Fruit fly (Drosophila melanogaster) whole organism, pupa: ENCODE data around the gene nau.

Source experiments
- CG10348 ChIP-seq: fragments of 200-800 bp; sonication (Bioruptor generic); IDR thresholded peaks from 2 replicates; pipeline ENCODE4 v1.3.6; 2022; ENCODE audit warnings: missing biosample characterization, missing genetic modification characterization
- CG12605 ChIP-seq: fragments of 200-800 bp; sonication (Bioruptor generic); IDR thresholded peaks from 2 replicates; pipeline ENCODE4 v1.3.6; 2022; ENCODE audit warnings: missing biosample characterization, missing genetic modification characterization
- CG13204 ChIP-seq: fragments of 200-800 bp; sonication (Bioruptor generic); optimal IDR thresholded peaks from 2 replicates; lab custom pipeline; 2018; ENCODE audit warnings: missing biosample characterization, mild to moderate bottlenecking, missing genetic modification characterization, moderate library complexity
- CG14655 ChIP-seq: fragments of 200-800 bp; sonication (Bioruptor generic); optimal IDR thresholded peaks from 3 replicates; lab custom pipeline; 2017; ENCODE audit warnings: mild to moderate bottlenecking, missing biosample characterization, missing genetic modification reagents, missing genetic modification characterization
- CG15710 ChIP-seq: fragments of 200-800 bp; sonication (Bioruptor generic); optimal IDR thresholded peaks from 2 replicates; lab custom pipeline; 2018; ENCODE audit warnings: missing biosample characterization, mild to moderate bottlenecking, missing genetic modification characterization, moderate library complexity
- CG17806 ChIP-seq: fragments of 200-800 bp; sonication (Bioruptor generic); optimal IDR thresholded peaks from 2 replicates; lab custom pipeline; 2018; ENCODE audit warnings: missing biosample characterization, mild to moderate bottlenecking, missing genetic modification characterization, moderate library complexity
- CG32121 ChIP-seq: fragments of 200-800 bp; sonication (Bioruptor generic); IDR thresholded peaks from 2 replicates; pipeline ENCODE4 v1.3.6; 2022; ENCODE audit warnings: missing biosample characterization, missing genetic modification characterization
- CG34367 ChIP-seq: fragments of 200-800 bp; sonication (Bioruptor generic); optimal IDR thresholded peaks from 2 replicates; lab custom pipeline; 2018; ENCODE audit warnings: missing biosample characterization, mild to moderate bottlenecking, missing genetic modification characterization
- CG4496 ChIP-seq: fragments of 200-800 bp; sonication (Bioruptor generic); IDR thresholded peaks from 3 replicates; pipeline ENCODE4 v1.3.6; 2022; ENCODE audit warnings: missing biosample characterization, missing genetic modification characterization
- CG8159 ChIP-seq: fragments of 200-800 bp; sonication (Bioruptor generic); optimal IDR thresholded peaks from 3 replicates; lab custom pipeline; 2018; ENCODE audit warnings: missing biosample characterization, mild to moderate bottlenecking, missing genetic modification characterization, moderate library complexity
- CG8301 ChIP-seq: fragments of 200-800 bp; sonication (Bioruptor generic); optimal IDR thresholded peaks from 2 replicates; lab custom pipeline; 2018; ENCODE audit warnings: missing biosample characterization, mild to moderate bottlenecking, missing genetic modification characterization
- CG9948 ChIP-seq: fragments of 200-800 bp; sonication (Bioruptor generic); optimal IDR thresholded peaks from 2 replicates; lab custom pipeline; 2018; ENCODE audit warnings: missing biosample characterization, mild to moderate bottlenecking, missing genetic modification characterization, moderate library complexity
- D1 ChIP-seq: fragments of 200-800 bp; sonication (Bioruptor generic); optimal IDR thresholded peaks from 2 replicates; lab custom pipeline; 2018; ENCODE audit warnings: missing biosample characterization, mild to moderate bottlenecking, missing genetic modification characterization, moderate library complexity
- EcR ChIP-seq: fragments of 200-800 bp; sonication (Bioruptor generic); optimal IDR thresholded peaks from 3 replicates; lab custom pipeline; 2019; ENCODE audit warnings: missing biosample characterization, missing genetic modification characterization, mild to moderate bottlenecking, moderate library complexity, missing genetic modification reagents
- Ets98B ChIP-seq: fragments of 200-800 bp; sonication (Bioruptor generic); IDR thresholded peaks from 2 replicates; pipeline ENCODE4 v1.3.6; 2022; ENCODE audit warnings: missing biosample characterization, missing genetic modification characterization
- Pif1A ChIP-seq: fragments of 200-800 bp; sonication (Bioruptor generic); optimal IDR thresholded peaks from 3 replicates; lab custom pipeline; 2016; ENCODE audit warnings: missing biosample characterization, missing genetic modification characterization
- Pif1B ChIP-seq: fragments of 200-800 bp; sonication (Bioruptor generic); optimal IDR thresholded peaks from 3 replicates; lab custom pipeline; 2016; ENCODE audit warnings: missing biosample characterization, missing genetic modification characterization
- Snoo ChIP-seq: fragments of 200-800 bp; sonication (Bioruptor generic); optimal IDR thresholded peaks from 3 replicates; lab custom pipeline; 2017; ENCODE audit warnings: missing biosample characterization, mild to moderate bottlenecking, missing genetic modification characterization, inconsistent platforms
- fd96Ca ChIP-seq: fragments of 200-800 bp; sonication (Bioruptor generic); IDR thresholded peaks from 3 replicates; pipeline ENCODE4 v1.3.6; 2022; ENCODE audit warnings: missing biosample characterization, missing genetic modification characterization
- gl ChIP-seq: fragments of 200-800 bp; sonication (Bioruptor generic); optimal IDR thresholded peaks from 2 replicates; lab custom pipeline; 2018; ENCODE audit warnings: missing biosample characterization, mild to moderate bottlenecking, missing genetic modification characterization

The nau gene

dm6 chr3R:23737676-23738574 is 19.8 kb upstream of the nau start:
- TF ChIP-seq CG12605 (no peak), Snoo (tag; lab: Kevin White, UChicago) (no peak), CG17806 (tag; lab: Kevin White, UChicago) (peak; percentile 18), CG8159 (peak; percentile 42), CG14655 (GFP tag; lab: Kevin White, UChicago) (peak; percentile 66), Pif1A (GFP tag; lab: Kevin White, UChicago) (peak; percentile 51), CG8301 (tag; lab: Kevin White, UChicago) (peak; percentile 65), EcR (GFP tag; lab: Kevin White, UChicago) (no peak), CG34367 (tag; lab: Kevin White, UChicago) (peak; percentile 17), CG4496 (GFP tag; lab: Robert Waterston, UW) (no peak), D1 (tag; lab: Kevin White, UChicago) (no peak), CG9948 (tag; lab: Kevin White, UChicago) (peak; percentile 20), CG32121 (GFP tag; lab: Robert Waterston, UW) (no peak), Ets98B (no peak), CG15710 (peak; percentile 45), CG10348 (GFP tag; lab: Robert Waterston, UW) (no peak)

dm6 chr3R:23736365-23736764 is 18.2 kb upstream of the nau start:
- TF ChIP-seq CG4496 (GFP tag; lab: Robert Waterston, UW) (no peak), CG10348 (GFP tag; lab: Robert Waterston, UW) (no peak), gl (tag; lab: Kevin White, UChicago) (no peak), fd96Ca (GFP tag; lab: Robert Waterston, UW) (no peak), CG13204 (GFP tag; lab: Kevin White, UChicago) (no peak), CG15710 (no peak)

- TF ChIP-seq fd96Ca (GFP tag; lab: Robert Waterston, UW) (0 out of 3 replicates have a peak, but pooled peaks have one; percentile 24), CG15710 (no peak)
- TF ChIP-seq, all 21 proteins: peak for 1
Measured at dm6 chr3R:23735648-23736047, 17.5 kb upstream of the nau start.

DNA sequence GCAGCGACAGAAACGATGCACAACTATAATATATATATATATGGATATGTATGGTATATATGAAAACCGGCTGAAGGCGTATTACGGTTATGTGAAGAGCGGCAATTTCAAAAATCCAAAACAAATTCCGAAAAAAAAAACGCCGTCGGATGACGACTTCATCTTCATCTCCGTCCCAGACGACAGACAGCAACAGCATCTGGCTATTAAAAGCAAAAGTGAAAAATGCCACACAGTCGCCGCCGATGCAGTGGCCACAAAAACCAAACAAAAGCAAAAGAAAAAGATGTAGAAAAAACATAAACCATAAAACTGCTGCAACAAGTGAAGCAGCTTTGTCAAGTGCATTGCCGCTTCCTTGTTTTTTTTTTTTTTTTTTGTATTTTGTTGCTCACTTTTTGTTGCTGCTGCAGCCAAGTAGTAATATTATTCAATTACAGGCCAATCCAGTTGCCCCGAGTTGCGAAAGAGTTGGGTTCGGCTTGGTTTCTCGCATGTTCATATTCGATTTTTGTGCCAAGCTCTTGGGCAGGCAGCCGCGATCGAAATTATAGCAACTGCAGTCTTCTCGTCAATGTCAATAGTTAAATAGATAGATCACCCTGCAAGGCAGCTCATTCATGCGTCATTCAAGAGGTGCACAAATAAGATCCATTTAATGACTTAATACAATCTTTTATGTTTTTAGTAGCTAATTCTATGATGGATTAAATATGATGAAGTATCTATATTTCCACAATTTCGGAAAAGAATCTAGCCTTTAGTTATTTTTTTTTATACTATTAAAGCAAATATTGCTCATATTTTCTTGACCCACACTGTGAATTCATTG is 16.6 kb upstream of the nau start:
- TF ChIP-seq CG8301 (tag; lab: Kevin White, UChicago), result peak; percentile 6
- TF ChIP-seq Ets98B, result peak; percentile 77
- TF ChIP-seq fd96Ca (GFP tag; lab: Robert Waterston, UW), result peak; percentile 54; the same call in 2 of the 3 replicates
- no peak for TF ChIP-seq gl (tag; lab: Kevin White, UChicago)
- peak; percentile 35 for TF ChIP-seq Pif1B (GFP tag; lab: Kevin White, UChicago)
- TF ChIP-seq Pif1A (GFP tag; lab: Kevin White, UChicago), result peak; percentile 21
- TF ChIP-seq CG14655 (GFP tag; lab: Kevin White, UChicago), result no peak
- TF ChIP-seq CG4496 (GFP tag; lab: Robert Waterston, UW), result peak; percentile 79; the same call in 2 of the 3 replicates
- peak; percentile 22; the same call in 1 of the 2 replicates for TF ChIP-seq CG12605

- TF ChIP-seq CG17806 (tag; lab: Kevin White, UChicago), result no peak
- no peak for TF ChIP-seq CG8301 (tag; lab: Kevin White, UChicago)
- TF ChIP-seq CG9948 (tag; lab: Kevin White, UChicago), result no peak
- no peak for TF ChIP-seq Snoo (tag; lab: Kevin White, UChicago)
- TF ChIP-seq CG10348 (GFP tag; lab: Robert Waterston, UW), result no peak
- no peak for TF ChIP-seq Pif1B (GFP tag; lab: Kevin White, UChicago)
- TF ChIP-seq CG4496 (GFP tag; lab: Robert Waterston, UW), result no peak
- no peak for TF ChIP-seq Ets98B
- TF ChIP-seq CG8159, result no peak
- TF ChIP-seq EcR (GFP tag; lab: Kevin White, UChicago), result no peak
Measured at dm6 chr3R:23733771-23734170, 15.6 kb upstream of the nau start.

dm6 chr3R:23732990-23733512 is 14.9 kb upstream of the nau start, which contains the start of the genes Hmgcr and Rpn9:
Hmgcr (plus strand) TSS chr3R:23733324.
Rpn9 (minus strand) TSS chr3R:23733462.
- TF ChIP-seq Ets98B (peak; percentile 11; the same call in 1 of the 2 replicates), CG8301 (tag; lab: Kevin White, UChicago) (no peak)
